Worm (Caenorhabditis elegans): ENCODE data around the gene F47D12.3.

F47D12.3 gene

DNA sequence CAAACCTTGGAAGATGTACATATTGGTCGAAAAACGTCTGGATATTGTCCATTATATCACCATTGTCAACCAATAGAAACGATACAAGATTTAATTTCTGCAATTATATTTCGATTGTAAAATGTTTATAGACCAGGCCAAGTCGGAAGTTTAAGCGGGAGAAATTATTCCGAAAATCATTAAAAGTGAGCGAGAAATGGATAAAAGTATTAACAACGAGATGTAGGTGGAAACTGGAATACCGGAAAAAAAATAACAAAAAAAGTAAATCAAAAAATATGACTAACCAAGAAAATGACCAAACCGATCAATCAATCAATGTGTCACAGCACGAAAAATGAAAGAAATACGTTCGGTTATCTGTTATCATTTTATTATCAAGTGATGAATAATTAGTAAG is 11.1 kb upstream of the F47D12.3 start, which contains the start of gene F47D12.6:
Gene F47D12.6 (minus strand): TSS at position 101 of the 400 bp plus-strand sequence.
- TF ChIP-seq ztf-11 (tag; optimal IDR thresholded peaks at IDR 0.05) (no peak), lin-32 (GFP tag; optimal IDR thresholded peaks at IDR 0.05) (no peak), tbx-8 (GFP tag; optimal IDR thresholded peaks at IDR 0.05) (no peak), nhr-12 (tag; optimal IDR thresholded peaks at IDR 0.05) (no peak), nhr-28 (tag; optimal IDR thresholded peaks at IDR 0.05) (no peak), ces-1 (GFP tag; optimal IDR thresholded peaks at IDR 0.05) (no peak), blmp-1 (tag; optimal IDR thresholded peaks at IDR 0.05) (no peak), lin-13 (tag; optimal IDR thresholded peaks at IDR 0.05) (no peak)

DNA sequence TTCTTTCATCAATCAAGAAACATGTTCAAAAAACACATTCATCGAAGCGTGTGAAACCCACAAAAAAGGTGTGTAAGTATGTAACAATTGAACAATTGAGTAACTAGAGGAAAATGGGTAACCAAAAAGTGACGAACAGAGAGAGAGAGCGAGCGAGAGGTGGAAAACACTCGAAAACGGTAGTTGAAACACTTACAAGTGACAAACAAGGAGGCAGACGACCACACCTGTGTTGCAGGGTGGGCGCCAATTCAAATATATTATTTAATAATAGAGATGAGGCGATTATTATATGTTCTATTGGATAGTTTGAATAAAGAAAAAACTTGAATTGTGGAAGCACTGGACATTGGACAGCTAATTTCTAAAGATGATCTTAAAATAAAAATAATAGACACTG is 8.9 kb upstream of the F47D12.3 start:
- TF ChIP-seq ces-1 (GFP tag; optimal IDR thresholded peaks at IDR 0.05) (no peak), drap-1 (GFP tag; optimal IDR thresholded peaks at IDR 0.05) (no peak), lsy-2 (tag; optimal IDR thresholded peaks at IDR 0.05) (no peak), elt-1 (tag; optimal IDR thresholded peaks at IDR 0.05; ENCODE audit: borderline replicate concordance, insufficient read depth) (no peak), hlh-1 (tag; optimal IDR thresholded peaks at IDR 0.05) (no peak), flh-1 (GFP tag; optimal IDR thresholded peaks at IDR 0.05) (no peak), bed-3 (GFP tag; optimal IDR thresholded peaks at IDR 0.05) (no peak), nhr-237 (tag; optimal IDR thresholded peaks at IDR 0.05) (no peak), snpc-4 (tag; optimal IDR thresholded peaks at IDR 0.05) (no peak)

DNA sequence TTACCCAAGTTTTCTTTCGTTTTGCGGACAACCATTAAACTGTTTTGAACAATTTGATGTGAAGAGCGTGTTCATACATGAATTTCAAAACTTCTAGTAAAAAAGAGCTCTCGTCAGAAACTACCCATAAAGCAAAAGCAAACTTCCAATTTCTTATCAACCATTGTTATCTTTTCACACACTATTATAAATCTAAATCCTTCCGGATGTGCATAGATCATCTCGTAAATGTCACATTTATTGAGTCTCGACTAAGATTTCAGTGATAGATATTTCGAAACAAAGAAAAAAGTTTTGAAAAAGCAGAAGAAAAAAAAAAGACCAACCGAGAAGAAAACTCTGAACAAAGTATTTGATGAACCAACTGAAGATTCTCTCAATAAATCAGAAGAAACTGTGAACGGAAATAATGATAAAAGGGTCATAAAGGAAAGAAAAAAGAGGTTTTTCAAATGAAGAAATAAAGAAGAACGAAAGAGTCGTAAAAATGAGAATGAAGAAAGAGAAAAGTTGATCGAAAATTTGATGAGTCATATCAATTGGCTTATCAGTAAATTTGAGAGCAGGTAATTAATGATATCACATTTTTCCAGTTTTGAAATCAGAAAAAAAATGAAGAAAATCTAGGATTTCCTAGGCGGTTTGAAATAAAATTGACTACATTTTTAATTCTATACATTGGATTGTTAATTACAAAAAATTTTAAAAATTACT is 7.6 kb upstream of the F47D12.3 start:
- TF ChIP-seq nhr-2 (tag; optimal IDR thresholded peaks at IDR 0.05), result no peak
- TF ChIP-seq elt-3 (tag; optimal IDR thresholded peaks at IDR 0.05), result no peak
- no peak for TF ChIP-seq sptf-1 (tag; optimal IDR thresholded peaks at IDR 0.05)
- TF ChIP-seq ceh-43 (GFP tag; optimal IDR thresholded peaks at IDR 0.05), result no peak

DNA sequence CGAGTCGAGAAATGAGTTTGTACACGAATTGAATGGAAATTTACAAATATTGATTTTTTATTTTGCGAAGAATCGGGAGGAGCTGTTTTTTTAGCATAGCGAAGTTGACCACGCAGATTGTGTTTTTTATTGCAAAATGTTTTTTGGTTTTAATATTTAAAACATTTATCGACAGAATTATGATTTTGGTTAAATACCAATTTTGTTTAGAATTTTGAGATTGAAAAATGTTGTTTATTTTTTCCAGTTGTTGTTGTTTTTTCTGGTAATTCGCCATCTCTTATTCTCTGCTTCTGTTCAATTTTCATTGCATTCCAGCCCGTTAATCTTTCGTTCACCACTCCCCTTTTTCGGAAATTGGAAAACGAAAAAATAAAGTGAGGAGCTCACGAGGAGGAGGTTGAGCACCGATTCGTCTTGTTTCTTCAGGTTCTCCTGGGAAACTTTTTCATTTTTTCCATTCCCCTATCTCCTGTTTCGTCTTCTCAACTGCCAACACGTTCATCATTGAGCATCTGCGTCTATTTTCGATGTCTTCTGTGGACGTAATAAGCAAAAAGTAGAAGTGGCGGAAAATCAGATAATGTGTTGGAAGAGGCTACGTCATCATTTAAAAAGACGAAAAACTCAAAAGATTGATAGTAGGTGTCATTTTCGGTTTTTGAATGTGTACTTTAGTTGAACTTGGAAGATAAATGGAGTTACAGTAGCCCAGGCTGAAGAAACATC is 2.1 kb upstream of the F47D12.3 start, which contains the start of gene F47D12.7:
Gene F47D12.7 (minus strand): TSS at position 51 of the 729 bp plus-strand sequence.
- no peak for TF ChIP-seq bed-3 (GFP tag; optimal IDR thresholded peaks at IDR 0.05)
- no peak for TF ChIP-seq hlh-1 (tag; optimal IDR thresholded peaks at IDR 0.05)
- no peak for TF ChIP-seq nhr-76 (tag; optimal IDR thresholded peaks at IDR 0.05)
- TF ChIP-seq elt-3 (tag; optimal IDR thresholded peaks at IDR 0.05), result no peak
- TF ChIP-seq sptf-1 (tag; optimal IDR thresholded peaks at IDR 0.05), result no peak
- TF ChIP-seq ces-1 (GFP tag; optimal IDR thresholded peaks at IDR 0.05), result no peak
- no peak for TF ChIP-seq ceh-39 (tag; optimal IDR thresholded peaks at IDR 0.05)
- TF ChIP-seq pha-4 (tag; optimal IDR thresholded peaks at IDR 0.05), result no peak
- TF ChIP-seq ztf-11 (tag; optimal IDR thresholded peaks at IDR 0.05), result no peak

DNA sequence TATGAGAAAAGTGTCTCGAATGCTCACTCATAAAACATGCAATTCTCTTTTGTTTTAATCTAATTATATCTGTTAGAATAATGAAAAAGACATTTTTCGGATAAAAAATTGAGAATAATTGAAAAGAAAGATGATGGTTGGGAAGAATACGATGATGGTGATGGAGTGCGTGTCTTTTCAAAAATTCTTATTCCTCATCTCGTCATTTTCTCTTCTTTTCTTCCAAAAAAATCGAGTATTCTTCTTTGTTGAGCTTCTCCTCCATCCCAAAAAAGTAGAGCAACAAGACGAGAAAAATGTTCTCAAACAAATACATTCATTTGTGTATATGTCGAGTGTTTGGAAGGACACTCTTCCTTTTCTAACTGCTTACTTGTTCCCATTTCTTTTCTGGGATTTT is 662 bp upstream of the F47D12.3 start:
- TF ChIP-seq lin-32 (GFP tag; optimal IDR thresholded peaks at IDR 0.05) (no peak), mep-1 (tag; optimal IDR thresholded peaks at IDR 0.05) (no peak), nhr-12 (tag; optimal IDR thresholded peaks at IDR 0.05) (no peak), ces-1 (GFP tag; optimal IDR thresholded peaks at IDR 0.05) (peak; percentile 33), lsy-2 (tag; optimal IDR thresholded peaks at IDR 0.05) (no peak), drap-1 (GFP tag; optimal IDR thresholded peaks at IDR 0.05) (no peak)

DNA sequence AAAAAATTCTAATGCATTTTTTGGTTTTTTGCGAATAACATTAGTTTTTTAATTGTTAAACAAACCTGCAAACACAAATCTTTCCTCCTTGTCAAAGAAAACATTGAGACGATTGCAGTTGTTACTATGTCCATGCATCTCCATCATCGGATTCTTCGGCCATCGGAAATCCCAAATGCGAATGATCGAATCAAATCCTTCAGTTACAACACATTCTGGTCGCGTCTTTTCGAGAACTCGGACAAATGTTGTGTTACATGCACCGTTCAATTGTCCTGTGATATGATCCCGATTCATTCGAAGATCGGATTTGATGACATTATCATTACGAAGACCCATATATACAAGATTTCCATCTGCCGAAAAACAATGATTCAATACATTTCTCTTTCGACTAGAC is 2.0 kb downstream of the F47D12.3 start:
- no peak for TF ChIP-seq lsy-2 (tag; optimal IDR thresholded peaks at IDR 0.05)
- TF ChIP-seq sem-2 (GFP tag; optimal IDR thresholded peaks at IDR 0.05), result no peak
- no peak for TF ChIP-seq nhr-2 (tag; optimal IDR thresholded peaks at IDR 0.05)
- TF ChIP-seq hlh-1 (tag; optimal IDR thresholded peaks at IDR 0.05), result no peak
- no peak for TF ChIP-seq lin-13 (tag; optimal IDR thresholded peaks at IDR 0.05)
- no peak for TF ChIP-seq cnd-1 (tag; optimal IDR thresholded peaks at IDR 0.05)
- no peak for TF ChIP-seq flh-1 (GFP tag; optimal IDR thresholded peaks at IDR 0.05)
- TF ChIP-seq mab-5 (tag; optimal IDR thresholded peaks at IDR 0.05), result no peak
- no peak for TF ChIP-seq unc-39 (tag; optimal IDR thresholded peaks at IDR 0.05)
- TF ChIP-seq nhr-237 (tag; optimal IDR thresholded peaks at IDR 0.05), result no peak

Data from whole organism, mixed stage, embryonic.